Fruit fly (Drosophila melanogaster) Kc167 (cell line): ENCODE measurements around the gene CG8301.

Source experiments
- ttk ChIP-seq: sonication (Bioruptor generic); optimal IDR thresholded peaks from 2 replicates; lab custom pipeline; 2017; ENCODE audit warnings: missing external identifiers

The CG8301 gene

DNA sequence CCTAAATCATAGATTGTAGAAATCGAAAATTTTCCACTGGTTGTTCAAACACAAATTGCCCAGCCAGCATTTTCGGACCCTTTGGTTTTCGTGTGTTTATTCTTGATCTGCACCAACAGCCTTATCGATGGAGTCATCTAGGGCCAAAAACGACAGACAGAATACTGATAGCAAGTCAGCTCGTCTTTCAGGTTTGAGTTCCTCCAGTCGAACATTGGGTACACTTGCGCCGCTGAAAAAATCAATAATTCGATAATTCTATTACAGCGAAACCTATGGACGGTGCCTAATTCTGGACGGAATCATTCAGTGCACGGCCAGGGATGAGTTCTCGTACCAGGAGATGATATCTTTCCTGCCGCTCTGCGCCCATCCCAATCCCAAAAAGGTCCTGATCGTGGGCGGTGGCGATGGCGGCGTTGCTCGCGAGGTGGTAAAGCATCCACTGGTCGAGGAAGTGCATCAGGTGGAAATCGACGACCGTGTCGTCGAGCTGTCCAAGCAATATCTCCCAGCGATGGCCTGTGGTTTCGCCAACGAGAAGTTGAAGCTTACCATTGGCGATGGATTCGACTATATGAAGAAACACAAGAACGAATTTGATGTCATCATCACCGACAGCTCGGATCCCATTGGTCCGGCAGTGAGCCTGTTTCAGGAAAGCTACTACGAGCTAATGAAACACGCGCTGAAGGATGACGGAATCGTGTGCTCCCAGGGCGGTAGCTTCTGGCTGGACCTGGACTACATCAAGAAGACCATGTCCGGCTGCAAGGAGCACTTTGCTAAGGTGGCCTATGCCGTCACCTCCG, 51.2 kb downstream of the CG8301 start:
- TF ChIP-seq ttk (lab: Kevin White, UChicago) = no peak
